Worm (Caenorhabditis elegans) whole organism, L2 larva: ENCODE measurements around the gene saeg-2.

Experiments used
- ceh-82 ChIP-seq: fragments of 150-350 bp; optimal IDR thresholded peaks from 2 replicates; lab custom pipeline; 2014; ENCODE audit warnings: missing biosample characterization, missing genetic modification characterization
- nhr-10 ChIP-seq: sonication (generic microtip); optimal IDR thresholded peaks from 2 replicates; lab custom pipeline; 2017; ENCODE audit warnings: missing biosample characterization, missing genetic modification characterization

DNA sequence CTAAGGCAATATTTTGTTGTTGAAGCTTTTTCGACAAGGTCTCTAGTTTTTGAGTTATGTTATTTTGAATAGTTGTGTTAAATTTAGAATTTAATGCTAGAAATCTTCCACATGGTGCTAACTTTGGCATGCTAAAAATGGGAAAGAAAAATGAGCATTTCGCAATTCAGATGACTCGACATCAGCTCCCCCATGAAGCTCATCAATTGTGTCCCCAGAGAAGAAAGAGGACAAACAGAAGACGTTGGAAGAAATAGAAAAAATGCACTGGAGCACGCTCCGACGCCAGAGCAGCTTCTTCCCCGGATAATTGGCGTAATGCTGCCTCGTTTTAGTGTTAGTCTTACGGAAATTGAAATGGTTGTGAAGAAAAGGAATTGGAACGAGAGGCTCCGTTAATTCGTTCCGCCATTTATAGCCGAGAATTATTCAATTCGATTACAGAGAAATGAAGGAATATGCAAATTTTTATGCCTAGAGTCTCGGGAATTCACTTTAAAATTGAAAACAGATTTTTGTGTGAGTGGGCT lies 31.3 kb downstream of the saeg-2 start:
- TF ChIP-seq nhr-10 (tag; lab: Kevin White, UChicago) (no peak), ceh-82 (tag; lab: Kevin White, UChicago) (no peak)
